Fruit fly (Drosophila melanogaster) S2 (cell line): Measurements from ENCODE around the gene CG31131.
"Not testable (repeated sequence)": the region's sequence is repeated elsewhere in the genome, so short reads cannot be mapped to it uniquely, and the experiment has no call there.

Source experiments
- CG8478 ChIP-seq: fragments of >200 bp; optimal IDR thresholded peaks from 2 replicates; lab custom pipeline; 2018
- CTCF ChIP-seq, 2 experiments: fragments of >200 bp; optimal IDR thresholded peaks; 2 replicates each; lab custom pipeline; 2018

The CG31131 gene

dm6 chr3R:27963119-27963518 lies at the start of gene CG31131, which contains the start of gene CG4849:
CG31131 (minus strand) TSS chr3R:27963219.
CG4849 (plus strand) TSS chr3R:27963415.
- not testable (repeated sequence) for TF ChIP-seq CTCF (optimal IDR thresholded peaks at IDR 0.05; lab: Kevin White, UChicago); CG8478 (lab: Kevin White, UChicago)

dm6 chr3R:28004034-28004433 lies 41.0 kb upstream of the CG31131 start:
- TF ChIP-seq CG8478 (lab: Kevin White, UChicago) (no peak), CTCF (optimal IDR thresholded peaks at IDR 0.05; lab: Kevin White, UChicago) (no peak)

- TF ChIP-seq CG8478 (lab: Kevin White, UChicago) (no peak), CTCF (optimal IDR thresholded peaks at IDR 0.05; lab: Kevin White, UChicago) (no peak)
Measured at dm6 chr3R:27990651-27991050, 27.6 kb upstream of the CG31131 start, which contains the start of gene CG4815. CG4815 (minus strand) TSS chr3R:27990751.

dm6 chr3R:27988647-27989430 lies 25.8 kb upstream of the CG31131 start:
- TF ChIP-seq CG8478 (lab: Kevin White, UChicago): no peak
- TF ChIP-seq CTCF (optimal IDR thresholded peaks at IDR 0.05; lab: Kevin White, UChicago): no peak

- TF ChIP-seq CG8478 (lab: Kevin White, UChicago): no peak
- TF ChIP-seq CTCF (optimal IDR thresholded peaks at IDR 0.05; lab: Kevin White, UChicago): no peak
Measured at dm6 chr3R:27988189-27988588, 25.2 kb upstream of the CG31131 start, which contains the start of gene betaTub97EF. betaTub97EF (minus strand) TSS chr3R:27988384.

dm6 chr3R:27987772-27988171 lies 24.8 kb upstream of the CG31131 start:
- TF ChIP-seq CG8478 (lab: Kevin White, UChicago) (no peak), CTCF (optimal IDR thresholded peaks at IDR 0.05; lab: Kevin White, UChicago) (no peak)

- TF ChIP-seq CTCF (optimal IDR thresholded peaks at IDR 0.05; lab: Kevin White, UChicago) (no peak), CG8478 (lab: Kevin White, UChicago) (no peak)
Measured at dm6 chr3R:27987329-27987728, 24.3 kb upstream of the CG31131 start.

- TF ChIP-seq CG8478 (lab: Kevin White, UChicago) (no peak), CTCF (optimal IDR thresholded peaks at IDR 0.05; lab: Kevin White, UChicago) (no peak)
Measured at dm6 chr3R:27986794-27987193, 23.8 kb upstream of the CG31131 start.

- TF ChIP-seq CTCF (optimal IDR thresholded peaks at IDR 0.05; lab: Kevin White, UChicago); CG8478 (lab: Kevin White, UChicago): not testable (repeated sequence)
Measured at dm6 chr3R:27960473-27960872, 2.5 kb downstream of the CG31131 start, which contains the start of gene CG31253. CG31253 (minus strand) TSS chr3R:27960573.

- not testable (repeated sequence) for TF ChIP-seq CTCF (optimal IDR thresholded peaks at IDR 0.05; lab: Kevin White, UChicago); CG8478 (lab: Kevin White, UChicago)
Measured at dm6 chr3R:27959145-27959544, 3.9 kb downstream of the CG31131 start, which contains the start of the genes CG42487 and CG4884. CG42487 (minus strand) TSS chr3R:27959245. CG4884 (minus strand) TSS chr3R:27959245.

- TF ChIP-seq CG8478 (lab: Kevin White, UChicago): no peak
- no peak for TF ChIP-seq CTCF (optimal IDR thresholded peaks at IDR 0.05; lab: Kevin White, UChicago)
Measured at dm6 chr3R:27957967-27958366, 5.1 kb downstream of the CG31131 start.

dm6 chr3R:27954533-27954932 lies 8.5 kb downstream of the CG31131 start, which contains the start of gene Nep7:
Nep7 (plus strand) TSS chr3R:27954917.
- TF ChIP-seq CG8478 (lab: Kevin White, UChicago) (no peak), CTCF (optimal IDR thresholded peaks at IDR 0.05; lab: Kevin White, UChicago) (no peak)

dm6 chr3R:27953890-27954289 lies 9.1 kb downstream of the CG31131 start, which contains the start of gene CG4951:
CG4951 (minus strand) TSS chr3R:27954112.
- TF ChIP-seq CTCF (optimal IDR thresholded peaks at IDR 0.05; lab: Kevin White, UChicago) (no peak), CG8478 (lab: Kevin White, UChicago) (no peak)

dm6 chr3R:27948421-27948906 lies 14.6 kb downstream of the CG31131 start, which contains the start of gene Gp93:
Gp93 (plus strand) TSS chr3R:27948711.
- TF ChIP-seq CG8478 (lab: Kevin White, UChicago): no peak
- TF ChIP-seq CTCF (optimal IDR thresholded peaks at IDR 0.05; lab: Kevin White, UChicago): no peak

- TF ChIP-seq CTCF (optimal IDR thresholded peaks at IDR 0.05; lab: Kevin White, UChicago) (peak in 1 of 2 experiments; percentile 18), CG8478 (lab: Kevin White, UChicago) (no peak)
Measured at dm6 chr3R:27947682-27948245, 15.3 kb downstream of the CG31131 start, which contains the start of gene mfrn. mfrn (minus strand) TSS chr3R:27948021.
